Worm (Caenorhabditis elegans): Measurements from ENCODE around the gene srh-252.

ce11 chrV:17206469-17206868 is 16.7 kb downstream of the srh-252 start:
- TF ChIP-seq ama-1 (optimal IDR thresholded peaks at IDR 0.05), result no peak
- no peak for TF ChIP-seq nhr-12 (tag; optimal IDR thresholded peaks at IDR 0.05)
